Worm (Caenorhabditis elegans): ENCODE data around the gene ile-2.

ce11 chrX:748319-748718 lies 20.1 kb upstream of the ile-2 start:
- TF ChIP-seq ztf-11 (tag; optimal IDR thresholded peaks at IDR 0.05): no peak
- no peak for TF ChIP-seq bed-3 (GFP tag; optimal IDR thresholded peaks at IDR 0.05)
- TF ChIP-seq snpc-4 (tag; optimal IDR thresholded peaks at IDR 0.05): no peak

Data from whole organism, mixed stage, embryonic.